Worm (Caenorhabditis elegans): ENCODE measurements around the gene T14A8.2.

DNA sequence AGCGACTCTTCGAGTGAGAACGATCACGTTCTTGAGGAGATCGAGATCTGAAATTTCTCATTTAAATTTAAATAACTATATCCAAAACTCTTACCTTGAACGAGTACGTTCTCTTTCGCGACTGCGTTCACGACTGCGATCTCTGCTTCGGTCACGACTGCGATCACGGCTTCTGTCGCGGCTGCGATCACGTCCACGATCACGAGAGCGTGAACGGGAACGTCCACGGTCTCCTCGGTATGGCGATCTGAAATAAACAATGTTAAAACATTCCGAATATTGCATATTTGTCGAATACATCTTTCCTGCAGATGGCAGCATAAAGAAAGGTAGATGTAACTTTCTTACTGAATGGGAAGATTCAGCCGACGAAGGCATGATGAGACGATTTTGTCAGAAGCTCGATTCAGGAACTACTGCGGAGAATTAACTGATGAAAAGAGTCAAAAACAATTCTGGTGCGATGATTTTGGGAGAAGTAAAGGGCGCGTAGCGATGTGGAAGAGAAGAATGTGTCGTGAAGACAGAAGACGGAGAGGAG is 32.2 kb downstream of the T14A8.2 start:
- TF ChIP-seq med-1 (GFP tag; optimal IDR thresholded peaks at IDR 0.05; ENCODE audit: insufficient read depth) (no peak), klf-2 (GFP tag; conservative IDR thresholded peaks at IDR 0.05) (no peak), ztf-23 (GFP tag; IDR thresholded peaks at IDR 0.05) (no peak)
